Worm (Caenorhabditis elegans) whole organism, late embryonic: ENCODE measurements around the gene sups-1.

ENCODE experiments used
- nhr-11 ChIP-seq: fragments of 150-350 bp; optimal IDR thresholded peaks from 2 replicates; lab custom pipeline; 2014; ENCODE audit warnings: missing biosample characterization, missing genetic modification characterization
- ztf-16 ChIP-seq: sonication (generic microtip); optimal IDR thresholded peaks from 2 replicates; lab custom pipeline; 2017; ENCODE audit warnings: missing genetic modification characterization, missing compliant biosample characterization

DNA sequence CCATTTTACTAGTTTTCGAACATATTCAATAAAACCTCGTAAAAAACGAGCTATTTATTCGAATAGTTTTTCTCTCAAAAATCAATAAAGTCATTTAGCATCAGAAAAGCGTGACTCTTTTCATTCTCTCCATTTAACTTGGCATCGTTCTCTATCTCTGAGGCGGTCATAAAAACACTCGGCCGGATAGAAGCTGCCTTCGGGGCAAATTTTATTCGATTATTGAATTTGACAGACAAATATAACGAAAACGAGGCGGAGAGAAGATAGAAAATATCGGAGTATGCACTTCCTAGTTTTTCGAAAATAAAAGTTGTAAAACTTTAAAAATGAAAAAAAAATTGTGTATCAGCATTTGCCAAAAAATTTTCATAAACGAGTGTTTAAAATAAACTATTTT lies 28.7 kb upstream of the sups-1 start:
- no peak for TF ChIP-seq nhr-11 (tag; lab: Kevin White, UChicago)
- no peak for TF ChIP-seq ztf-16
